Fruit fly (Drosophila melanogaster): ENCODE data around the gene CG13085.
A peak's percentile ranks its signal among the peaks of the same experiment; 100 is the strongest.

The CG13085 gene

DNA sequence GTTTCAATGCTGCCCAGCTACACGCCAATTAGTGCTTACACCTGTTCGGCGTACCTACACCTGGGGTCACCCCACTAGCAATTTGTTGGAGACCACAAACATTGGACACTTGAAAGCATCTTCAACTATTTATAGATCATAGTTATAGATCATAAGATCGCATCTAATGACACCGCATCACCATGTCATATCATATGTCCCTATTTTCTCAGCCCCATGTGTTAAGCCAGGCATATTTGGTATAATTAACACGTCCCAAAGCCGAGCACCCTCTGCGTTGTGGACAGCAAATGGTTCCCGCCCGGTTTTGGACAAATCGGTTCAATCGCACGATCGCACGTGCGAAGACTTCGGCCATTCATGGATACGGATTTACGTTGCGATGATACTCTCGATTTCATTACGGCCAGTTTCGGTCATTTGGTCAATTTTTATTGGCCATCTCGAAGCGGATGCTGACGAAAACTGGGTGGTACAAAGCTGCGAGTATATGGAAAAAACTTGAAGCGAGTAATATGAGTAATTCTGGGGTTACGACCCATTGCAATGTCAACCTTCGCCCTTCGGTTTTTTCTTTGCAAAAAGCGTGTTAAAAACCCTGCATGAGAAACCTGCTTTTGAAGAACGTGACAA lies 15.9 kb downstream of the CG13085 start:
- TF ChIP-seq foxo (GFP tag; optimal IDR thresholded peaks at IDR 0.05): peak in 1 of 2 experiments; percentile 43
- no peak for TF ChIP-seq lola (GFP tag; optimal IDR thresholded peaks at IDR 0.05)
- TF ChIP-seq h (GFP tag; optimal IDR thresholded peaks at IDR 0.05): peak; percentile 67
- TF ChIP-seq Rel (GFP tag; optimal IDR thresholded peaks at IDR 0.05): no peak
- TF ChIP-seq Rel (tag; optimal IDR thresholded peaks at IDR 0.05): no peak
- no peak for TF ChIP-seq br (GFP tag; optimal IDR thresholded peaks at IDR 0.05)
- TF ChIP-seq Dfd (GFP tag; optimal IDR thresholded peaks at IDR 0.05): no peak
- TF ChIP-seq Hr83 (GFP tag; optimal IDR thresholded peaks at IDR 0.05; ENCODE audit: poor library complexity, severe bottlenecking): no peak
- peak; percentile 44 for TF ChIP-seq psq (GFP tag; optimal IDR thresholded peaks at IDR 0.05)
- TF ChIP-seq Sp1 (GFP tag; optimal IDR thresholded peaks at IDR 0.05): peak; percentile 35
- peak; percentile 7 for TF ChIP-seq fru (GFP tag; optimal IDR thresholded peaks at IDR 0.05)
- TF ChIP-seq GATAd (GFP tag; optimal IDR thresholded peaks at IDR 0.05): peak; percentile 71
- peak; percentile 80 for TF ChIP-seq sv (GFP tag; optimal IDR thresholded peaks at IDR 0.05)
- no peak for TF ChIP-seq CrebA (GFP tag; optimal IDR thresholded peaks at IDR 0.05; ENCODE audit: borderline replicate concordance)
- peak; percentile 84 for TF ChIP-seq rgr (GFP tag; optimal IDR thresholded peaks at IDR 0.05)
- no peak for TF ChIP-seq jim (GFP tag; optimal IDR thresholded peaks at IDR 0.05)
- peak; percentile 2 for TF ChIP-seq Hnf4 (GFP tag; optimal IDR thresholded peaks at IDR 0.05)
- peak; percentile 56 for TF ChIP-seq HLH106 (tag; optimal IDR thresholded peaks at IDR 0.05)
- TF ChIP-seq dl (GFP tag; optimal IDR thresholded peaks at IDR 0.05; ENCODE audit: insufficient read depth in 1 of 2, partially characterized antibody in 2 of 2): no peak
- no peak for TF ChIP-seq sage (GFP tag; optimal IDR thresholded peaks at IDR 0.05)
- TF ChIP-seq Hr78 (GFP tag; optimal IDR thresholded peaks at IDR 0.05): no peak
- TF ChIP-seq ey (GFP tag; optimal IDR thresholded peaks at IDR 0.05): peak; percentile 83
- TF ChIP-seq OdsH (GFP tag; optimal IDR thresholded peaks at IDR 0.05): peak; percentile 74

DNA sequence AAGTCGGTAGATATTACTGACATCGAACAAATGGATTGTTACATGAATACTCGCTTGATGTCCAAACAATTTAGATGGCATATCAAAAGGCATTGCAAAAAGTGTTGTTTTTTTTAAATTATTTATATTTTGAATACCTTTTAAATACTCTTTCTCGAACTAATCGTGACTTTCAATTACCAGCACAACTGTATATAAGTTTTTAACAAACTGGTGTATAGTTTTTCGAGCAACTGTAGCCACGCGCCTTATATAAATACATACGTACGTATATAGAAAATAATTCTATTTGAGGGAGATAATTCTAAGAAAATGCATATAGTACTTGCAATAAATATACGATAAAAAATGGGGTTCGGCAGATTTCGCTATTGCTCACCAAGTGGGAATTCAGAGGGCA lies 16.4 kb downstream of the CG13085 start:
- TF ChIP-seq Mio (GFP tag; optimal IDR thresholded peaks at IDR 0.05): no peak
- TF ChIP-seq brk (GFP tag; optimal IDR thresholded peaks at IDR 0.05): no peak
- no peak for TF ChIP-seq Dif (GFP tag; optimal IDR thresholded peaks at IDR 0.05; ENCODE audit: partially characterized antibody)
- TF ChIP-seq HLH106 (tag; optimal IDR thresholded peaks at IDR 0.05): no peak
- no peak for TF ChIP-seq lola (GFP tag; optimal IDR thresholded peaks at IDR 0.05)
- TF ChIP-seq dsf (GFP tag; optimal IDR thresholded peaks at IDR 0.05; ENCODE audit: borderline replicate concordance): no peak
- no peak for TF ChIP-seq h (GFP tag; optimal IDR thresholded peaks at IDR 0.05)
- no peak for TF ChIP-seq CG9705 (GFP tag; optimal IDR thresholded peaks at IDR 0.05)
- no peak for TF ChIP-seq GATAd (GFP tag; optimal IDR thresholded peaks at IDR 0.05)
- TF ChIP-seq CG32264 (GFP tag; optimal IDR thresholded peaks at IDR 0.05): no peak
- no peak for TF ChIP-seq N (GFP tag; optimal IDR thresholded peaks at IDR 0.05)
- no peak for TF ChIP-seq Abd-B (GFP tag; optimal IDR thresholded peaks at IDR 0.05)
- no peak for TF ChIP-seq jim (GFP tag; optimal IDR thresholded peaks at IDR 0.05)
- TF ChIP-seq Hnf4 (GFP tag; optimal IDR thresholded peaks at IDR 0.05): no peak
- no peak for TF ChIP-seq foxo (GFP tag; optimal IDR thresholded peaks at IDR 0.05)

DNA sequence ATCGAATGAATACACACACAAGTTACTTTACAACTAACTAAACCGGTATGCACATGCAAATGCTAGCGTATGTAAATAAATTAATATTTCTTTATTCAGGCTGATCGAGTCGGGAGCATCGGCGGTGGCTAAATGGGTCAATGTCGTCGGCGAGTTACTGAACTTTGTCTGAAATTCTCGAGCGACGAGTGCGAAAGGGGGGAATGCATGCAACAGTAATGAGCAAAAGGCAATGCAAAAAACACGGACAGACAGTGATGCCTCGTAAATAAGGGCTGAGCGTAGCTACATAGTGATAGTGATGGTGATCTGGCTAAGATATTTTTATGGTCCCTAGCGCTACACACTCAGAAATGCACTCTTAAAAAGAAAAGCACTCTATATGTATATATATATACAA lies 16.9 kb downstream of the CG13085 start:
- no peak for TF ChIP-seq CrebA (GFP tag; optimal IDR thresholded peaks at IDR 0.05; ENCODE audit: borderline replicate concordance)
- peak; percentile 80 for TF ChIP-seq fru (GFP tag; optimal IDR thresholded peaks at IDR 0.05)
- peak; percentile 0 for TF ChIP-seq h (GFP tag; optimal IDR thresholded peaks at IDR 0.05)
- TF ChIP-seq psq (GFP tag; optimal IDR thresholded peaks at IDR 0.05): peak; percentile 73
- TF ChIP-seq CG9705 (GFP tag; optimal IDR thresholded peaks at IDR 0.05): no peak
- TF ChIP-seq Dif (GFP tag; optimal IDR thresholded peaks at IDR 0.05; ENCODE audit: partially characterized antibody): no peak
- TF ChIP-seq woc (GFP tag; optimal IDR thresholded peaks at IDR 0.05): peak; percentile 31
- TF ChIP-seq HLH106 (tag; optimal IDR thresholded peaks at IDR 0.05): peak; percentile 31
- peak; percentile 13 for TF ChIP-seq Hnf4 (GFP tag; optimal IDR thresholded peaks at IDR 0.05)

DNA sequence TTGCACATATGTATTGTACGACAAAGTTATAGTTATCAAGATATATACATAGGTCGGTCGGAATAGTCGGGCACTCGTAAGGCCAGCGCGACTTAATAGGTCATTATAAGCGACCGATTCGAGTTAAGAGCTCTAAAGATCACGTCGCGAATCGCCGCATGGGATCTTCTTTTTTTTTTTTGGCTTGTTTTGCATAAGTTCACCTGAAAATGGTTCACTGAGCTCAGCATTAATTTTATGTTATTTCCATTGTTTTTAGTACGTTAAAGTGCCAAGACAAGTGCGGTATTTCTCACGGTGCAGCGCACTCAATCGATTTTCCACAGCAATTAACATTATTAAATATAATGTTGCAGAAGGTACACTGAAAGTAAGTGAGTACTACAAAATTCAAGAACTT lies 17.5 kb downstream of the CG13085 start:
- no peak for TF ChIP-seq usp (GFP tag; optimal IDR thresholded peaks at IDR 0.05)
- TF ChIP-seq CG9705 (GFP tag; optimal IDR thresholded peaks at IDR 0.05): no peak
- no peak for TF ChIP-seq N (GFP tag; optimal IDR thresholded peaks at IDR 0.05)
- no peak for TF ChIP-seq Hnf4 (GFP tag; optimal IDR thresholded peaks at IDR 0.05)
- no peak for TF ChIP-seq Myc (optimal IDR thresholded peaks at IDR 0.05)
- TF ChIP-seq foxo (GFP tag; optimal IDR thresholded peaks at IDR 0.05): no peak
- no peak for TF ChIP-seq dsf (GFP tag; optimal IDR thresholded peaks at IDR 0.05; ENCODE audit: borderline replicate concordance)
- TF ChIP-seq br (GFP tag; optimal IDR thresholded peaks at IDR 0.05): no peak
- TF ChIP-seq dl (GFP tag; optimal IDR thresholded peaks at IDR 0.05; ENCODE audit: insufficient read depth in 1 of 2, partially characterized antibody in 2 of 2): no peak
- no peak for TF ChIP-seq CG32264 (GFP tag; optimal IDR thresholded peaks at IDR 0.05)
- no peak for TF ChIP-seq h (GFP tag; optimal IDR thresholded peaks at IDR 0.05)
- no peak for TF ChIP-seq Sp1 (GFP tag; optimal IDR thresholded peaks at IDR 0.05)
- no peak for TF ChIP-seq Jra (GFP tag; optimal IDR thresholded peaks at IDR 0.05)
- no peak for TF ChIP-seq Hr83 (GFP tag; optimal IDR thresholded peaks at IDR 0.05; ENCODE audit: poor library complexity, severe bottlenecking)
